Fruit fly (Drosophila melanogaster) whole organism, embryonic: ENCODE results near the gene Alg12.
A peak's percentile ranks its signal among the peaks of the same experiment; 100 is the strongest.

Source experiments
- ATbp ChIP-seq: fragments of 200-800 bp; sonication (Bioruptor generic); optimal IDR thresholded peaks from 2 replicates; lab custom pipeline; 2017; ENCODE audit warnings: missing biosample characterization, mild to moderate bottlenecking, missing genetic modification characterization, missing genetic modification reagents
- CG10321 ChIP-seq: fragments of 200-800 bp; sonication (Bioruptor generic); IDR thresholded peaks from 2 replicates; pipeline ENCODE4 v1.3.6; 2022; ENCODE audit warnings: missing biosample characterization, missing genetic modification characterization
- CG11504 ChIP-seq: fragments of 200-800 bp; sonication (Bioruptor generic); optimal IDR thresholded peaks from 3 replicates; lab custom pipeline; 2019; ENCODE audit warnings: missing biosample characterization, mild to moderate bottlenecking, missing genetic modification characterization, moderate library complexity
- CG12155 ChIP-seq: fragments of 200-800 bp; sonication (Bioruptor generic); optimal IDR thresholded peaks from 3 replicates; lab custom pipeline; 2016; ENCODE audit warnings: missing biosample characterization, missing genetic modification characterization
- CG1233 ChIP-seq: fragments of 200-800 bp; sonication (Bioruptor generic); optimal IDR thresholded peaks from 4 replicates; lab custom pipeline; 2018; ENCODE audit warnings: missing biosample characterization, mild to moderate bottlenecking, missing genetic modification characterization
- CG13287 ChIP-seq: fragments of 200-800 bp; sonication (Bioruptor generic); IDR thresholded peaks from 2 replicates; pipeline ENCODE4 v1.3.6; 2022; ENCODE audit warnings: missing biosample characterization, missing genetic modification characterization; ENCODE audit not compliant: partially characterized antibody
- CG15073 ChIP-seq: fragments of 200-800 bp; sonication (Bioruptor generic); optimal IDR thresholded peaks from 2 replicates; lab custom pipeline; 2016; ENCODE audit warnings: missing biosample characterization, missing genetic modification characterization
- CG16815 ChIP-seq: fragments of 200-800 bp; sonication (Bioruptor generic); optimal IDR thresholded peaks from 3 replicates; lab custom pipeline; 2017; ENCODE audit warnings: missing biosample characterization, mild to moderate bottlenecking, missing genetic modification characterization
- CG17612 ChIP-seq: fragments of 200-800 bp; sonication (Bioruptor generic); IDR thresholded peaks from 2 replicates; pipeline ENCODE4 v1.3.6; 2022; ENCODE audit warnings: missing biosample characterization, missing genetic modification characterization
- CG1792 ChIP-seq: fragments of 200-800 bp; sonication (Bioruptor generic); optimal IDR thresholded peaks from 2 replicates; lab custom pipeline; 2016; ENCODE audit warnings: missing biosample characterization, missing genetic modification characterization
- CG18599 ChIP-seq: fragments of 200-800 bp; sonication (Bioruptor generic); optimal IDR thresholded peaks from 3 replicates; lab custom pipeline; 2017; ENCODE audit warnings: missing biosample characterization, missing genetic modification characterization, mild to moderate bottlenecking, moderate library complexity, missing genetic modification reagents
- CG18619 ChIP-seq: fragments of 200-800 bp; sonication (Bioruptor generic); optimal IDR thresholded peaks from 3 replicates; lab custom pipeline; 2017; ENCODE audit warnings: missing biosample characterization, mild to moderate bottlenecking, missing genetic modification characterization
- CG2678 ChIP-seq: fragments of 200-800 bp; sonication (Bioruptor generic); optimal IDR thresholded peaks from 3 replicates; lab custom pipeline; 2019; ENCODE audit warnings: missing biosample characterization, mild to moderate bottlenecking, missing genetic modification characterization, moderate library complexity
- CG30431 ChIP-seq: fragments of 200-800 bp; sonication (Bioruptor generic); optimal IDR thresholded peaks from 2 replicates; lab custom pipeline; 2017; ENCODE audit warnings: missing biosample characterization, missing genetic modification characterization
- CG31388 ChIP-seq: fragments of 200-800 bp; sonication (Bioruptor generic); optimal IDR thresholded peaks from 2 replicates; lab custom pipeline; 2016; ENCODE audit warnings: missing biosample characterization, missing genetic modification characterization
- CG3281 ChIP-seq: fragments of 200-800 bp; sonication (Bioruptor generic); optimal IDR thresholded peaks from 3 replicates; lab custom pipeline; 2017; ENCODE audit warnings: missing biosample characterization, mild to moderate bottlenecking, missing genetic modification characterization
- CG3995 ChIP-seq: fragments of 200-800 bp; sonication (Bioruptor generic); optimal IDR thresholded peaks from 3 replicates; lab custom pipeline; 2016; ENCODE audit warnings: missing biosample characterization, missing genetic modification characterization
- CG4820 ChIP-seq: fragments of 200-800 bp; sonication (Bioruptor generic); optimal IDR thresholded peaks from 3 replicates; lab custom pipeline; 2016; ENCODE audit warnings: missing biosample characterization, missing genetic modification characterization
- CG6813 ChIP-seq: fragments of 200-800 bp; sonication (Bioruptor generic); optimal IDR thresholded peaks from 2 replicates; lab custom pipeline; 2017; ENCODE audit warnings: missing biosample characterization, missing genetic modification characterization, mild to moderate bottlenecking, moderate library complexity, missing genetic modification reagents
- CG9817 ChIP-seq: fragments of 200-800 bp; sonication (Bioruptor generic); optimal IDR thresholded peaks from 2 replicates; lab custom pipeline; 2018; ENCODE audit warnings: missing biosample characterization, mild to moderate bottlenecking, missing genetic modification characterization, moderate library complexity
- CrebB ChIP-seq: fragments of 200-800 bp; sonication (Bioruptor generic); optimal IDR thresholded peaks from 3 replicates; lab custom pipeline; 2018; ENCODE audit warnings: missing biosample characterization, mild to moderate bottlenecking, missing genetic modification characterization
- Dfd ChIP-seq, 2 experiments: fragments of >200 bp; optimal IDR thresholded peaks; 2 replicates each; lab custom pipeline; 2017; ENCODE audit warnings: missing biosample characterization in 2 of 2, missing genetic modification characterization in 2 of 2
- Dip2 ChIP-seq: fragments of 200-800 bp; sonication (Bioruptor generic); IDR thresholded peaks from 2 replicates; pipeline ENCODE4 v1.3.6; 2022; ENCODE audit warnings: missing biosample characterization, missing genetic modification characterization
- Dip3 ChIP-seq: fragments of 200-800 bp; sonication (Bioruptor generic); optimal IDR thresholded peaks from 3 replicates; lab custom pipeline; 2016; ENCODE audit warnings: missing biosample characterization, missing genetic modification characterization
- Dref ChIP-seq: fragments of 200-800 bp; sonication (Bioruptor generic); IDR thresholded peaks from 2 replicates; pipeline ENCODE4 v1.3.6; 2022; ENCODE audit warnings: missing biosample characterization, missing genetic modification characterization
- E2f2 ChIP-seq: fragments of 200-800 bp; sonication (Bioruptor generic); IDR thresholded peaks from 2 replicates; pipeline ENCODE4 v1.3.6; 2022; ENCODE audit warnings: missing biosample characterization, missing genetic modification characterization
- Hmr ChIP-seq: fragments of 200-800 bp; sonication (Bioruptor generic); optimal IDR thresholded peaks from 3 replicates; lab custom pipeline; 2017; ENCODE audit warnings: mild to moderate bottlenecking, missing biosample characterization, missing genetic modification reagents, missing genetic modification characterization
- Hr78 ChIP-seq, 2 experiments: fragments of 200-800 bp in 1 of 2; fragments of >200 bp in 1 of 2; sonication (Bioruptor generic) in 1 of 2; optimal IDR thresholded peaks; 2 replicates each; lab custom pipeline; 2017 to 2019; ENCODE audit warnings: missing biosample characterization in 2 of 2, missing genetic modification characterization in 2 of 2, mild to moderate bottlenecking in 1 of 2, moderate library complexity in 1 of 2
- Lhr ChIP-seq: fragments of 200-800 bp; sonication (Bioruptor generic); optimal IDR thresholded peaks from 3 replicates; lab custom pipeline; 2017; ENCODE audit warnings: mild to moderate bottlenecking, missing biosample characterization, missing genetic modification reagents, missing genetic modification characterization
- MTF-1 ChIP-seq: fragments of 200-800 bp; sonication (Bioruptor generic); optimal IDR thresholded peaks from 2 replicates; lab custom pipeline; 2018; ENCODE audit warnings: missing biosample characterization, mild to moderate bottlenecking, missing genetic modification characterization, borderline replicate concordance
- NC2β ChIP-seq: fragments of 200-800 bp; sonication (Bioruptor generic); optimal IDR thresholded peaks from 2 replicates; lab custom pipeline; 2016; ENCODE audit warnings: missing biosample characterization, missing genetic modification characterization
- Neu2 ChIP-seq: fragments of 200-800 bp; sonication (Bioruptor generic); optimal IDR thresholded peaks from 3 replicates; lab custom pipeline; 2016; ENCODE audit warnings: missing biosample characterization, missing genetic modification characterization, borderline replicate concordance
- Oli ChIP-seq: fragments of 200-800 bp; sonication (Bioruptor generic); optimal IDR thresholded peaks from 2 replicates; lab custom pipeline; 2018; ENCODE audit warnings: missing biosample characterization, mild to moderate bottlenecking, missing genetic modification characterization, moderate library complexity
- ac ChIP-seq: fragments of 200-800 bp; sonication (Bioruptor generic); optimal IDR thresholded peaks from 3 replicates; lab custom pipeline; 2017; ENCODE audit warnings: missing biosample characterization, mild to moderate bottlenecking, missing genetic modification characterization
- al ChIP-seq: fragments of 200-800 bp; sonication (Bioruptor generic); IDR thresholded peaks from 2 replicates; pipeline ENCODE4 v1.3.6; 2022; ENCODE audit warnings: missing biosample characterization, missing genetic modification characterization
- aop ChIP-seq: fragments of 200-800 bp; sonication (Bioruptor generic); IDR thresholded peaks from 2 replicates; pipeline ENCODE4 v1.3.6; 2022; ENCODE audit warnings: missing biosample characterization, missing genetic modification characterization
- bsh ChIP-seq, 2 experiments: fragments of 200-800 bp; sonication (Bioruptor generic); optimal IDR thresholded peaks; 2 replicates each; lab custom pipeline; 2017 to 2018; ENCODE audit warnings: mild to moderate bottlenecking in 2 of 2, missing biosample characterization in 2 of 2, missing genetic modification characterization in 2 of 2, moderate library complexity in 1 of 2
- da ChIP-seq: fragments of 200-800 bp; sonication (Bioruptor generic); optimal IDR thresholded peaks from 2 replicates; lab custom pipeline; 2016; ENCODE audit warnings: missing biosample characterization, missing genetic modification characterization
- disco-r ChIP-seq: fragments of 200-800 bp; sonication (Bioruptor generic); optimal IDR thresholded peaks from 2 replicates; lab custom pipeline; 2016; ENCODE audit warnings: missing biosample characterization, missing genetic modification characterization
- dm ChIP-seq: fragments of 200-800 bp; sonication (Bioruptor generic); optimal IDR thresholded peaks from 3 replicates; lab custom pipeline; 2016; ENCODE audit warnings: missing biosample characterization, missing genetic modification characterization
- grau ChIP-seq: fragments of 200-800 bp; optimal IDR thresholded peaks from 3 replicates; lab custom pipeline; 2019; ENCODE audit warnings: missing biosample characterization, mild to moderate bottlenecking, missing genetic modification characterization, moderate library complexity
- grn ChIP-seq: fragments of 200-800 bp; sonication (Bioruptor generic); optimal IDR thresholded peaks from 3 replicates; lab custom pipeline; 2017; ENCODE audit warnings: missing biosample characterization, missing genetic modification characterization
- gt ChIP-seq: fragments of 200-800 bp; sonication (Bioruptor generic); IDR thresholded peaks from 2 replicates; pipeline ENCODE4 v1.3.6; 2022; ENCODE audit warnings: missing biosample characterization, missing genetic modification characterization
- lab ChIP-seq: fragments of 200-800 bp; sonication (Bioruptor generic); optimal IDR thresholded peaks from 3 replicates; lab custom pipeline; 2017; ENCODE audit warnings: missing biosample characterization, missing genetic modification characterization, mild to moderate bottlenecking, moderate library complexity, missing genetic modification reagents
- odd ChIP-seq: fragments of 200-800 bp; sonication (Bioruptor generic); optimal IDR thresholded peaks from 2 replicates; lab custom pipeline; 2017; ENCODE audit warnings: missing biosample characterization, mild to moderate bottlenecking, missing genetic modification characterization
- tin ChIP-seq: fragments of 200-800 bp; sonication (Bioruptor generic); optimal IDR thresholded peaks from 3 replicates; lab custom pipeline; 2016; ENCODE audit warnings: missing biosample characterization, missing genetic modification characterization
- tio ChIP-seq: fragments of 200-800 bp; sonication (Bioruptor generic); optimal IDR thresholded peaks from 2 replicates; lab custom pipeline; 2017; ENCODE audit warnings: missing biosample characterization, missing genetic modification characterization, inconsistent platforms
- usp ChIP-seq: fragments of >200 bp; optimal IDR thresholded peaks from 2 replicates; lab custom pipeline; 2017; ENCODE audit warnings: missing biosample characterization, missing genetic modification characterization
- yki ChIP-seq: fragments of >200 bp; optimal IDR thresholded peaks from 3 replicates; lab custom pipeline; 2018
- zfh2 ChIP-seq: fragments of 200-800 bp; sonication (Bioruptor generic); optimal IDR thresholded peaks from 2 replicates; lab custom pipeline; 2016; ENCODE audit warnings: missing biosample characterization, missing genetic modification characterization

Alg12 gene

DNA sequence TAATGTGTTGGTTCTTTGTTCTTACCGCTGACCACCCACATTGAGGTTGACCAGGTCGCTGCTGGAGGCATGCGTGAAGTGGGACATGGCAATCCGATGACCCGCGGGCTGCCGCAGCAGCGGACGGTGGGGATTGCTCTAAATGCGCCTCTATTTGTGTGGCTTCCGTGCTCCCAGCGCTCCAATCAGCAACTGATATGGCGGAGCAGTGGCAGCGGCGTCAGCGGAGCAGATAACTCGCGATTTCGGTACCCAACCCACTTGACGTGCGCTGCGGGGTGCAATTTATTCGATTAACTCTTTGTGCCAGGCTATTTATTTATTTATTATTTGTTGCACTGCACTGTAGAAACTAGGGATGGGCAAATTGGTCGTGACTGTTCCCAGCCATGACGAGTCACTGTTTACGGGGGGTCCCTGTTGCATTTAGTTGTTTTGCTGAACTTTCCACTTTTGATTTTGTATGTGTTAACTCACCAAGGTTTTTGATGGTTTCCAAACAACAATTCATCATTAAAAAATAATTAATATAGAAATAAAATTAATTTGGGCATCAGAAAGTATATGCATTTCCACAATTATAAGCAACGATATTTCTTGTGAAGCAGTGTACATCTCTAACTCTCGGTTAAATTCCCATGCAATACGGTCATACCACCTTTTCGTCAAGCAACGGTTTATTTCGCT lies 44.5 kb downstream of the Alg12 start, which contains the start of the genes CG9467 and CG8526 (continued):
- TF ChIP-seq bsh (GFP tag; optimal IDR thresholded peaks at IDR 0.05; lab: Kevin White, UChicago) = peak in 1 of 2 experiments; percentile 48
- TF ChIP-seq CG16815 (GFP tag; lab: Kevin White, UChicago) = peak; percentile 60
- TF ChIP-seq Dref = peak; percentile 34; the same call in 1 of the 2 replicates
- no peak for TF ChIP-seq tio (GFP tag; lab: Kevin White, UChicago)
- TF ChIP-seq CG3281 (GFP tag; lab: Kevin White, UChicago) = peak; percentile 59
- TF ChIP-seq CG15073 = peak; percentile 54
- TF ChIP-seq Oli (tag; lab: Kevin White, UChicago) = peak; percentile 37
- TF ChIP-seq gt (GFP tag; lab: Robert Waterston, UW) = no peak
- TF ChIP-seq CG30431 = no peak
- TF ChIP-seq CG18599 = no peak
- peak; percentile 74 for TF ChIP-seq Hmr (GFP tag; lab: Kevin White, UChicago)
- peak; percentile 82 for TF ChIP-seq E2f2
- no peak for TF ChIP-seq Dfd (GFP tag; optimal IDR thresholded peaks at IDR 0.05; lab: Kevin White, UChicago)
- TF ChIP-seq disco-r (GFP tag; lab: Kevin White, UChicago) = no peak
- TF ChIP-seq CG10321 = no peak
- TF ChIP-seq odd = no peak
- no peak for TF ChIP-seq CrebB
- peak; percentile 76 for TF ChIP-seq tin
- TF ChIP-seq Lhr (GFP tag; lab: Kevin White, UChicago) = peak; percentile 66
- no peak for TF ChIP-seq Dip2 (GFP tag; lab: Robert Waterston, UW)
- TF ChIP-seq aop = no peak
- no peak for TF ChIP-seq ATbp (GFP tag; lab: Kevin White, UChicago)
- TF ChIP-seq zfh2 (GFP tag; lab: Kevin White, UChicago) = peak; percentile 71
- peak; percentile 77 for TF ChIP-seq grau
- TF ChIP-seq Dip3 = peak; percentile 15
- peak; percentile 57 for TF ChIP-seq al (GFP tag; lab: Robert Waterston, UW)
- no peak for TF ChIP-seq CG2678 (tag; lab: Kevin White, UChicago)
- no peak for TF ChIP-seq NC2β (GFP tag; lab: Kevin White, UChicago)
- no peak for TF ChIP-seq CG1792
- no peak for TF ChIP-seq lab
- peak; percentile 84 for TF ChIP-seq CG13287 (GFP tag; lab: Robert Waterston, UW)
- TF ChIP-seq CG4820 = peak; percentile 67
- TF ChIP-seq CG12155 (GFP tag; lab: Kevin White, UChicago) = peak; percentile 59
- peak; percentile 23 for TF ChIP-seq CG1233
- TF ChIP-seq yki (lab: Kevin White, UChicago) = no peak
- TF ChIP-seq grn (GFP tag; lab: Kevin White, UChicago) = no peak
- no peak for TF ChIP-seq MTF-1 (GFP tag; lab: Kevin White, UChicago)
- TF ChIP-seq ac = no peak
- TF ChIP-seq Hr78 (GFP tag; optimal IDR thresholded peaks at IDR 0.05; lab: Kevin White, UChicago) = no peak
- peak; percentile 56 for TF ChIP-seq CG18619
- no peak for TF ChIP-seq da
- TF ChIP-seq CG31388 = peak; percentile 65
- peak; percentile 99 for TF ChIP-seq CG3995 (GFP tag; lab: Kevin White, UChicago)
- no peak for TF ChIP-seq dm (GFP tag; lab: Kevin White, UChicago)
- no peak for TF ChIP-seq CG11504
- no peak for TF ChIP-seq Neu2 (GFP tag; lab: Kevin White, UChicago)
- no peak for TF ChIP-seq CG6813
- TF ChIP-seq usp (GFP tag; lab: Kevin White, UChicago) = no peak
- TF ChIP-seq CG17612 (GFP tag; lab: Robert Waterston, UW) = no peak
- TF ChIP-seq CG9817 (tag; lab: Kevin White, UChicago) = peak; percentile 83
